Worm (Caenorhabditis elegans): Measurements from ENCODE around the gene F19C6.3.

F19C6.3 gene

DNA sequence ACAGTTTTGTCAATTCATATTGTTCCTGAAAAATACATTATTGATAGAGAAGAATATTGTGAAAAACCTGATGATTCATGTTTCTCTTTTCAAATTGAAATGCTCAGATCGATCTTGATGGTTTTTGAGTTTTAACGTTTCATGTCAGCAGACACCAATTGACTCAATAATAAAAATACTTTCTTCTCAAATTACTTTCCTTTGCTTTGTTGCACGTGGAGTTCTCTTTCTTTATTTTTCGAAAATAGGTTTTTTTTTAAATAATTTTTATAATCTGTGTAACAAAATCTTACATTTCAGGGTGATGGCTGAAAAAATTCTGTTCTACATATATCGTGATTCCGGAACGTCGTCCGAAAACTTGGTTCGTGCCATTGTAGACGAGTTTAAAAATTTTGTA lies 7.9 kb downstream of the F19C6.3 start, which contains the start of gene F19C6.2:
Gene F19C6.2 (plus strand): TSS at position 301 of the 400 bp plus-strand sequence.
- TF ChIP-seq dve-1 (tag; optimal IDR thresholded peaks at IDR 0.05; ENCODE audit: insufficient read depth) (peak; percentile 26), aha-1 (tag) (peak; percentile 77), daf-16 (GFP tag; optimal IDR thresholded peaks at IDR 0.05) (no peak), daf-16 (tag; optimal IDR thresholded peaks at IDR 0.05) (no peak), snpc-4 (tag; optimal IDR thresholded peaks at IDR 0.05) (no peak)

ce11 chrX:9999599-10000201 lies 8.9 kb downstream of the F19C6.3 start:
- TF ChIP-seq ceh-32 (tag; optimal IDR thresholded peaks at IDR 0.05; ENCODE audit: poor library complexity) (no peak), zag-1 (tag; optimal IDR thresholded peaks at IDR 0.05) (no peak), Y75B8A.6 (GFP tag; IDR thresholded peaks at IDR 0.05) (no peak), zip-11 (GFP tag; IDR thresholded peaks at IDR 0.05) (no peak), unc-130 (GFP tag; optimal IDR thresholded peaks at IDR 0.05) (no peak), nhr-11 (tag; optimal IDR thresholded peaks at IDR 0.05) (no peak), D1046.2 (GFP tag; IDR thresholded peaks at IDR 0.05) (no peak), hlh-11 (tag; optimal IDR thresholded peaks at IDR 0.05) (peak; percentile 96), tra-1 (GFP tag; IDR thresholded peaks at IDR 0.05) (peak; percentile 69), mdt-29 (GFP tag; IDR thresholded peaks at IDR 0.05) (no peak), dmd-9 (GFP tag; IDR thresholded peaks at IDR 0.05) (peak; percentile 35; the same call in 1 of the 2 replicates), Y48G9A.11 (GFP tag; IDR thresholded peaks at IDR 0.05) (no peak), ama-1 (optimal IDR thresholded peaks at IDR 0.05) (no peak), hlh-30 (tag; optimal IDR thresholded peaks at IDR 0.05; ENCODE audit: insufficient read depth) (peak; percentile 77), F37D6.2 (tag; optimal IDR thresholded peaks at IDR 0.05) (peak; percentile 63), daf-16 (GFP tag; optimal IDR thresholded peaks at IDR 0.05) (no peak), daf-16 (tag; optimal IDR thresholded peaks at IDR 0.05) (peak; percentile 44), daf-12 (tag; optimal IDR thresholded peaks at IDR 0.05) (no peak), T26A8.4 (GFP tag; IDR thresholded peaks at IDR 0.05) (peak; percentile 54; the same call in 1 of the 2 replicates), lsy-2 (tag; optimal IDR thresholded peaks at IDR 0.05) (peak in 1 of 2 experiments; percentile 63), nhr-6 (tag; optimal IDR thresholded peaks at IDR 0.05) (no peak), ZK546.5 (tag; optimal IDR thresholded peaks at IDR 0.05) (no peak), lir-3 (tag; optimal IDR thresholded peaks at IDR 0.05) (no peak), ztf-11 (tag; optimal IDR thresholded peaks at IDR 0.05) (no peak), ceh-44 (GFP tag; IDR thresholded peaks at IDR 0.05) (no peak), mep-1 (tag; optimal IDR thresholded peaks at IDR 0.05) (peak; percentile 72), daf-19 (GFP tag; conservative IDR thresholded peaks at IDR 0.05) (no peak), hmg-1.1 (GFP tag; IDR thresholded peaks at IDR 0.05) (peak; percentile 87), skn-1 (tag; optimal IDR thresholded peaks at IDR 0.05) (no peak), ctbp-1 (GFP tag; IDR thresholded peaks at IDR 0.05) (peak; percentile 88), mes-2 (tag; optimal IDR thresholded peaks at IDR 0.05; ENCODE audit: poor library complexity, severe bottlenecking) (peak; percentile 71), lin-39 (tag; optimal IDR thresholded peaks at IDR 0.05) (no peak), F26F4.8 (GFP tag; conservative IDR thresholded peaks at IDR 0.05) (no peak), vab-7 (GFP tag; IDR thresholded peaks at IDR 0.05) (no peak), jun-1 (tag; optimal IDR thresholded peaks at IDR 0.05) (no peak), F44E2.7 (GFP tag; IDR thresholded peaks at IDR 0.05) (no peak), lim-7 (GFP tag; IDR thresholded peaks at IDR 0.05) (no peak), F49E8.2 (tag; optimal IDR thresholded peaks at IDR 0.05; ENCODE audit: borderline replicate concordance) (no peak), ZK337.2 (GFP tag; IDR thresholded peaks at IDR 0.05) (0 out of 2 replicates have a peak, but pooled peaks have one; percentile 10), nhr-237 (tag; optimal IDR thresholded peaks at IDR 0.05) (no peak), egl-43 (GFP tag; IDR thresholded peaks at IDR 0.05) (peak; percentile 83), dpl-1 (GFP tag; optimal IDR thresholded peaks at IDR 0.05) (peak; percentile 32), mxl-2 (GFP tag; conservative IDR thresholded peaks at IDR 0.05) (no peak), ceh-28 (tag; optimal IDR thresholded peaks at IDR 0.05) (peak; percentile 68), zfp-3 (GFP tag; conservative IDR thresholded peaks at IDR 0.05) (0 out of 2 replicates have a peak, but pooled peaks have one; percentile 35), Y105C5A.15 (GFP tag; IDR thresholded peaks at IDR 0.05) (no peak)
